Fruit fly (Drosophila melanogaster): Measurements from ENCODE around the gene Dcr-1.

Dcr-1 gene

dm6 chr3R:22724149-22724973 is 16.5 kb downstream of the Dcr-1 start, which contains the start of gene Irp-1A (continued):
- no peak for TF ChIP-seq C15 (GFP tag; IDR thresholded peaks at IDR 0.05)
- peak; percentile 59 for TF ChIP-seq CG9817 (tag; optimal IDR thresholded peaks at IDR 0.05)
- TF ChIP-seq sna (GFP tag; IDR thresholded peaks at IDR 0.05; ENCODE audit: partially characterized antibody): peak; percentile 78
- TF ChIP-seq scrt (GFP tag; optimal IDR thresholded peaks at IDR 0.05): peak; percentile 37
- peak; percentile 73 for TF ChIP-seq CG11247 (GFP tag; IDR thresholded peaks at IDR 0.05)
- peak; percentile 56 for TF ChIP-seq lbe (GFP tag; optimal IDR thresholded peaks at IDR 0.05)
- TF ChIP-seq Rfx (GFP tag; IDR thresholded peaks at IDR 0.05): peak; percentile 86
- peak; percentile 89 for TF ChIP-seq CG32532 (GFP tag; IDR thresholded peaks at IDR 0.05)
- peak; percentile 14 for TF ChIP-seq chn (GFP tag; optimal IDR thresholded peaks at IDR 0.05)
- peak in 1 of 2 experiments; percentile 7 for TF ChIP-seq crp (GFP tag; optimal IDR thresholded peaks at IDR 0.05)
- peak; percentile 85 for TF ChIP-seq CG18262 (tag; optimal IDR thresholded peaks at IDR 0.05)
- no peak for TF ChIP-seq Dip3 (GFP tag; optimal IDR thresholded peaks at IDR 0.05)
- peak; percentile 85 for TF ChIP-seq amos (GFP tag; IDR thresholded peaks at IDR 0.05; ENCODE audit: partially characterized antibody)
- TF ChIP-seq Hr3 (GFP tag; optimal IDR thresholded peaks at IDR 0.05): peak; percentile 72
- TF ChIP-seq CG3726 (GFP tag; IDR thresholded peaks at IDR 0.05): no peak
- peak; percentile 82 for TF ChIP-seq knrl (GFP tag; IDR thresholded peaks at IDR 0.05; ENCODE audit: partially characterized antibody)
- TF ChIP-seq kni (GFP tag; optimal IDR thresholded peaks at IDR 0.05): no peak
- TF ChIP-seq CG6689 (GFP tag; IDR thresholded peaks at IDR 0.05): peak; percentile 77
- TF ChIP-seq CG12219 (GFP tag; optimal IDR thresholded peaks at IDR 0.05): peak; percentile 45
- TF ChIP-seq CG14860 (GFP tag; IDR thresholded peaks at IDR 0.05; ENCODE audit: partially characterized antibody): peak; percentile 56; the same call in 2 of the 3 replicates
- peak; percentile 80 for TF ChIP-seq Dek (tag; optimal IDR thresholded peaks at IDR 0.05)
- TF ChIP-seq E2f2 (GFP tag; IDR thresholded peaks at IDR 0.05): peak; percentile 60
- TF ChIP-seq Bdp1 (GFP tag; optimal IDR thresholded peaks at IDR 0.05): peak; percentile 3
- TF ChIP-seq oc (tag; optimal IDR thresholded peaks at IDR 0.05): peak; percentile 78
- peak; percentile 49 for TF ChIP-seq CG10654 (GFP tag; optimal IDR thresholded peaks at IDR 0.05)
- peak; percentile 51; the same call in 1 of the 3 replicates for TF ChIP-seq zfh1 (GFP tag; IDR thresholded peaks at IDR 0.05)
- TF ChIP-seq ttk (GFP tag; IDR thresholded peaks at IDR 0.05): peak; percentile 74
- peak; percentile 76; the same call in 2 of the 3 replicates for TF ChIP-seq Dbx (GFP tag; IDR thresholded peaks at IDR 0.05)
- TF ChIP-seq psq (GFP tag; optimal IDR thresholded peaks at IDR 0.05): peak; percentile 0
- peak; percentile 5; the same call in 1 of the 2 replicates for TF ChIP-seq CG4360 (GFP tag; IDR thresholded peaks at IDR 0.05)
- peak; percentile 81 for TF ChIP-seq CG10267 (tag; optimal IDR thresholded peaks at IDR 0.05)
- TF ChIP-seq da (GFP tag; optimal IDR thresholded peaks at IDR 0.05): no peak
- TF ChIP-seq pho (GFP tag; optimal IDR thresholded peaks at IDR 0.05): peak; percentile 52
- peak; percentile 51 to 69 for TF ChIP-seq dpn (GFP tag; optimal IDR thresholded peaks at IDR 0.05)
- TF ChIP-seq CG9932 (GFP tag; IDR thresholded peaks at IDR 0.05): peak; percentile 84
- peak; percentile 52 for TF ChIP-seq Ets97D (GFP tag; optimal IDR thresholded peaks at IDR 0.05)
- TF ChIP-seq CG8924 (tag; optimal IDR thresholded peaks at IDR 0.05): peak; percentile 88
- peak in 1 of 3 experiments; percentile 71 for TF ChIP-seq lola (GFP tag; optimal IDR thresholded peaks at IDR 0.05)
- peak; percentile 41; the same call in 1 of the 4 replicates for TF ChIP-seq Gug (GFP tag; IDR thresholded peaks at IDR 0.05)
- TF ChIP-seq Bgb (GFP tag; IDR thresholded peaks at IDR 0.05; ENCODE audit: partially characterized antibody): peak; percentile 86
- TF ChIP-seq ind (GFP tag; optimal IDR thresholded peaks at IDR 0.05): peak; percentile 58
- TF ChIP-seq schlank (tag; optimal IDR thresholded peaks at IDR 0.05): peak; percentile 21
- TF ChIP-seq CG15696 (tag; optimal IDR thresholded peaks at IDR 0.05): peak; percentile 60
- peak; percentile 62 for TF ChIP-seq Spps (tag; optimal IDR thresholded peaks at IDR 0.05)
- peak; percentile 13 for TF ChIP-seq Usf (GFP tag; optimal IDR thresholded peaks at IDR 0.05)
- peak; percentile 7 for TF ChIP-seq CG10431 (GFP tag; optimal IDR thresholded peaks at IDR 0.05)
- peak; percentile 72 for TF ChIP-seq inv (GFP tag; IDR thresholded peaks at IDR 0.05; ENCODE audit: partially characterized antibody)
- no peak for TF ChIP-seq Hr39 (optimal IDR thresholded peaks at IDR 0.05)
